Worm (Caenorhabditis elegans) whole organism, L1 larva: ENCODE measurements around the gene T14B4.3.
A peak's percentile ranks its signal among the peaks of the same experiment; 100 is the strongest.

Source experiments
- C04F5.9 ChIP-seq: sonication (generic microtip); optimal IDR thresholded peaks from 2 replicates; lab custom pipeline; 2016; ENCODE audit warnings: missing genetic modification characterization, missing compliant biosample characterization
- C16A3.4 ChIP-seq: fragments of 150-350 bp; optimal IDR thresholded peaks from 2 replicates; lab custom pipeline; 2014; ENCODE audit warnings: missing biosample characterization, missing genetic modification characterization
- F16B12.6 ChIP-seq: fragments of 150-350 bp; optimal IDR thresholded peaks from 2 replicates; lab custom pipeline; 2014; ENCODE audit warnings: missing biosample characterization, missing genetic modification characterization
- Y116A8C.19 ChIP-seq: sonication (generic microtip); optimal IDR thresholded peaks from 2 replicates; lab custom pipeline; 2016; ENCODE audit warnings: missing compliant biosample characterization, missing genetic modification characterization, borderline replicate concordance
- aha-1 ChIP-seq: fragments of 150-350 bp; optimal IDR thresholded peaks from 2 replicates; lab custom pipeline; 2014; ENCODE audit warnings: missing biosample characterization, missing genetic modification characterization
- aly-2 ChIP-seq: fragments of 150-350 bp; optimal IDR thresholded peaks from 2 replicates; lab custom pipeline; 2014; ENCODE audit warnings: missing biosample characterization, missing genetic modification characterization
- ama-1 ChIP-seq: fragments of 150-350 bp; optimal IDR thresholded peaks from 2 replicates; lab custom pipeline; 2014
- blmp-1 ChIP-seq: fragments of 150-350 bp; optimal IDR thresholded peaks from 2 replicates; lab custom pipeline; 2014; ENCODE audit warnings: missing biosample characterization, missing genetic modification characterization
- ceh-8 ChIP-seq: fragments of 200-800 bp; sonication (Bioruptor generic); optimal IDR thresholded peaks from 2 replicates; lab custom pipeline; 2018; ENCODE audit warnings: mild to moderate bottlenecking, missing genetic modification characterization, moderate library complexity, missing compliant biosample characterization
- ceh-82 ChIP-seq, 3 experiments: fragments of 150-350 bp in 1 of 3; sonication (generic microtip) in 2 of 3; optimal IDR thresholded peaks; 2 replicates each; lab custom pipeline; 2014 to 2017; ENCODE audit warnings: missing biosample characterization in 3 of 3, missing genetic modification characterization in 3 of 3
- ceh-88 ChIP-seq: fragments of 200-800 bp; sonication (Bioruptor generic); IDR thresholded peaks from 2 replicates; pipeline ENCODE4 v1.3.6; 2022; ENCODE audit warnings: missing genetic modification characterization, missing compliant biosample characterization
- dpl-1 ChIP-seq, 3 experiments: fragments of 150-350 bp in 2 of 3; sonication (generic microtip) in 1 of 3; optimal IDR thresholded peaks; 2 replicates each; lab custom pipeline; 2014 to 2017; ENCODE audit warnings: missing biosample characterization in 3 of 3, missing genetic modification characterization in 3 of 3, missing genetic modification reagents in 3 of 3
- dsc-1 ChIP-seq: sonication (generic microtip); optimal IDR thresholded peaks from 2 replicates; lab custom pipeline; 2016; ENCODE audit warnings: mild to moderate bottlenecking, missing genetic modification characterization, missing compliant biosample characterization
- efl-1 ChIP-seq, 4 experiments: fragments of 150-350 bp; optimal IDR thresholded peaks in 3 of 4; peaks in 1 of 4; 1 replicate in 1 of 4; 2 replicates in 3 of 4; lab custom pipeline; 2014; ENCODE audit warnings: missing biosample characterization in 2 of 4, missing genetic modification characterization in 2 of 4, missing genetic modification reagents in 2 of 4
- elt-3 ChIP-seq, 6 experiments: fragments of 150-350 bp in 1 of 6; sonication (generic microtip); optimal IDR thresholded peaks; 2 replicates each; lab custom pipeline; 2017 to 2018; ENCODE audit warnings: missing biosample characterization in 6 of 6, missing genetic modification characterization in 6 of 6, inconsistent platforms in 1 of 6
- fkh-4 ChIP-seq: sonication (generic microtip); optimal IDR thresholded peaks from 2 replicates; lab custom pipeline; 2016; ENCODE audit warnings: missing compliant biosample characterization, missing genetic modification characterization, borderline replicate concordance
- fkh-8 ChIP-seq: sonication (generic microtip); optimal IDR thresholded peaks from 2 replicates; lab custom pipeline; 2016; ENCODE audit warnings: mild to moderate bottlenecking, missing genetic modification characterization, missing compliant biosample characterization
- fos-1 ChIP-seq: fragments of 150-350 bp; optimal IDR thresholded peaks from 2 replicates; lab custom pipeline; 2014; ENCODE audit warnings: missing biosample characterization, missing genetic modification characterization
- hlh-4 ChIP-seq: sonication (generic microtip); optimal IDR thresholded peaks from 2 replicates; lab custom pipeline; 2016; ENCODE audit warnings: mild to moderate bottlenecking, missing genetic modification characterization, missing compliant biosample characterization
- isw-1 ChIP-seq: fragments of 200-800 bp; sonication (Bioruptor generic); IDR thresholded peaks from 2 replicates; pipeline ENCODE4 v1.3.6; 2022; ENCODE audit warnings: missing genetic modification characterization, missing compliant biosample characterization
- jun-1 ChIP-seq: fragments of 150-350 bp; optimal IDR thresholded peaks from 2 replicates; lab custom pipeline; 2014; ENCODE audit warnings: missing biosample characterization, missing genetic modification reagents, missing genetic modification characterization
- lin-13 ChIP-seq: fragments of 150-350 bp; optimal IDR thresholded peaks from 2 replicates; lab custom pipeline; 2014; ENCODE audit warnings: missing biosample characterization, missing genetic modification reagents, missing genetic modification characterization
- lin-14 ChIP-seq: fragments of 200-800 bp; sonication (Bioruptor generic); optimal IDR thresholded peaks from 2 replicates; lab custom pipeline; 2018; ENCODE audit warnings: mild to moderate bottlenecking, missing genetic modification characterization, moderate library complexity, missing compliant biosample characterization
- lin-15B ChIP-seq: fragments of 150-350 bp; sonication (generic microtip); optimal IDR thresholded peaks from 3 replicates; lab custom pipeline; 2014; ENCODE audit warnings: missing biosample characterization, missing genetic modification characterization
- lin-35 ChIP-seq, 2 experiments: fragments of 150-350 bp; optimal IDR thresholded peaks; 2 replicates each; lab custom pipeline; 2014; ENCODE audit warnings: missing biosample characterization in 2 of 2, missing genetic modification characterization in 2 of 2, missing genetic modification reagents in 2 of 2
- lin-39 ChIP-seq: fragments of 150-350 bp; optimal IDR thresholded peaks from 2 replicates; lab custom pipeline; 2014; ENCODE audit warnings: missing biosample characterization, missing genetic modification reagents, missing genetic modification characterization
- lir-3 ChIP-seq: sonication (generic microtip); optimal IDR thresholded peaks from 2 replicates; lab custom pipeline; 2016; ENCODE audit warnings: mild to moderate bottlenecking, missing genetic modification characterization, moderate library complexity, missing compliant biosample characterization; ENCODE audit not compliant: poor library complexity
- lsy-2 ChIP-seq, 2 experiments: fragments of 150-350 bp; optimal IDR thresholded peaks; 2 replicates each; lab custom pipeline; 2014; ENCODE audit warnings: missing biosample characterization in 2 of 2, missing genetic modification characterization in 2 of 2
- mdl-1 ChIP-seq, 2 experiments: fragments of 150-350 bp; optimal IDR thresholded peaks; 2 replicates each; lab custom pipeline; 2014 to 2017; ENCODE audit warnings: missing biosample characterization in 2 of 2, missing genetic modification characterization in 2 of 2, inconsistent platforms in 1 of 2
- mep-1 ChIP-seq: fragments of 150-350 bp; optimal IDR thresholded peaks from 2 replicates; lab custom pipeline; 2014; ENCODE audit warnings: missing biosample characterization, missing genetic modification characterization
- nhr-19 ChIP-seq: fragments of 200-800 bp; sonication (Bioruptor generic); conservative IDR thresholded peaks from 2 replicates; pipeline ENCODE4 v1.3.6; 2022; ENCODE audit warnings: missing genetic modification characterization, missing compliant biosample characterization
- nhr-20 ChIP-seq: sonication (generic microtip); optimal IDR thresholded peaks from 2 replicates; lab custom pipeline; 2016; ENCODE audit warnings: mild to moderate bottlenecking, missing genetic modification characterization, missing compliant biosample characterization
- nhr-237 ChIP-seq: fragments of 150-350 bp; optimal IDR thresholded peaks from 2 replicates; lab custom pipeline; 2014; ENCODE audit warnings: missing biosample characterization, missing genetic modification characterization
- nhr-47 ChIP-seq: sonication (generic microtip); optimal IDR thresholded peaks from 2 replicates; lab custom pipeline; 2016; ENCODE audit warnings: mild to moderate bottlenecking, missing genetic modification characterization, moderate library complexity, missing compliant biosample characterization
- nhr-71 ChIP-seq: sonication (generic microtip); optimal IDR thresholded peaks from 2 replicates; lab custom pipeline; 2016; ENCODE audit warnings: mild to moderate bottlenecking, missing genetic modification characterization, moderate library complexity, missing compliant biosample characterization
- nhr-77 ChIP-seq: fragments of 150-350 bp; optimal IDR thresholded peaks from 2 replicates; lab custom pipeline; 2014; ENCODE audit warnings: missing biosample characterization, missing genetic modification characterization
- nhr-85 ChIP-seq: sonication (generic microtip); peaks from one replicate; lab custom pipeline; 2016; ENCODE audit warnings: missing genetic modification characterization, inconsistent platforms, missing compliant biosample characterization
- nhr-90 ChIP-seq: sonication (generic microtip); optimal IDR thresholded peaks from 2 replicates; lab custom pipeline; 2016; ENCODE audit warnings: mild to moderate bottlenecking, missing genetic modification characterization, missing compliant biosample characterization; ENCODE audit not compliant: poor library complexity
- pax-3 ChIP-seq: fragments of 200-800 bp; sonication (Bioruptor generic); optimal IDR thresholded peaks from 2 replicates; lab custom pipeline; 2018; ENCODE audit warnings: mild to moderate bottlenecking, missing genetic modification characterization, moderate library complexity, missing compliant biosample characterization
- pqm-1 ChIP-seq: sonication (generic microtip); optimal IDR thresholded peaks from 3 replicates; lab custom pipeline; 2017; ENCODE audit warnings: missing biosample characterization, missing genetic modification characterization
- rnt-1 ChIP-seq: sonication (generic microtip); optimal IDR thresholded peaks from 2 replicates; lab custom pipeline; 2016; ENCODE audit warnings: mild to moderate bottlenecking, missing genetic modification characterization, moderate library complexity, missing compliant biosample characterization
- skn-1 ChIP-seq: fragments of 150-350 bp; optimal IDR thresholded peaks from 2 replicates; lab custom pipeline; 2014; ENCODE audit warnings: missing biosample characterization, missing genetic modification characterization
- snu-23 ChIP-seq: sonication (generic microtip); optimal IDR thresholded peaks from 2 replicates; lab custom pipeline; 2016; ENCODE audit warnings: missing genetic modification characterization, missing compliant biosample characterization
- sox-4 ChIP-seq: sonication (generic microtip); optimal IDR thresholded peaks from 2 replicates; lab custom pipeline; 2016; ENCODE audit warnings: missing genetic modification characterization, missing compliant biosample characterization
- swsn-7 ChIP-seq: sonication (generic microtip); optimal IDR thresholded peaks from 2 replicates; lab custom pipeline; 2016; ENCODE audit warnings: missing genetic modification characterization, missing compliant biosample characterization
- tbx-2 ChIP-seq: sonication (generic microtip); optimal IDR thresholded peaks from 2 replicates; lab custom pipeline; 2016; ENCODE audit warnings: missing genetic modification characterization, missing compliant biosample characterization
- unc-30 ChIP-seq: sonication (generic microtip); optimal IDR thresholded peaks from 2 replicates; lab custom pipeline; 2017; ENCODE audit warnings: missing biosample characterization, missing genetic modification characterization
- unc-86 ChIP-seq: sonication (generic microtip); optimal IDR thresholded peaks from 2 replicates; lab custom pipeline; 2016; ENCODE audit warnings: missing genetic modification characterization, missing compliant biosample characterization
- vab-15 ChIP-seq: sonication (generic microtip); optimal IDR thresholded peaks from 2 replicates; lab custom pipeline; 2017; ENCODE audit warnings: missing genotype, mild to moderate bottlenecking, missing genetic modification characterization, missing compliant biosample characterization
- xbp-1 ChIP-seq: sonication (generic microtip); optimal IDR thresholded peaks from 2 replicates; lab custom pipeline; 2016; ENCODE audit warnings: missing genetic modification characterization, missing compliant biosample characterization
- zag-1 ChIP-seq: fragments of 150-350 bp; optimal IDR thresholded peaks from 2 replicates; lab custom pipeline; 2014; ENCODE audit warnings: missing biosample characterization, missing genetic modification characterization
- ztf-11 ChIP-seq, 2 experiments: sonication (generic microtip); optimal IDR thresholded peaks; 2 replicates each; lab custom pipeline; 2016 to 2017; ENCODE audit warnings: missing genetic modification characterization in 2 of 2, missing biosample characterization in 1 of 2, missing compliant biosample characterization in 1 of 2
- ztf-4 ChIP-seq: fragments of 150-350 bp; optimal IDR thresholded peaks from 2 replicates; lab custom pipeline; 2014; ENCODE audit warnings: missing biosample characterization, missing genetic modification characterization

T14B4.3 gene

ce11 chrII:6734674-6735073 is at the start of gene T14B4.3:
Gene T14B4.3 (plus strand): TSS chrII:6734937.
- no peak for TF ChIP-seq unc-30 (tag; lab: Kevin White, UChicago)
- peak; percentile 6 for TF ChIP-seq nhr-237 (tag; lab: Kevin White, UChicago)
- TF ChIP-seq jun-1 (tag; lab: Kevin White, UChicago): peak; percentile 26
- peak; percentile 43 for TF ChIP-seq skn-1
- peak; percentile 32 for TF ChIP-seq isw-1 (GFP tag; lab: Robert Waterston, UW)
- TF ChIP-seq nhr-77 (tag; lab: Kevin White, UChicago): peak; percentile 28
- TF ChIP-seq rnt-1 (tag; lab: Kevin White, UChicago): peak; percentile 88
- TF ChIP-seq mep-1 (tag; lab: Kevin White, UChicago): peak; percentile 57
- TF ChIP-seq aly-2 (tag; lab: Kevin White, UChicago): no peak
- TF ChIP-seq F16B12.6 (tag; lab: Kevin White, UChicago): peak; percentile 46
- peak; percentile 68 to 88 for TF ChIP-seq lsy-2 (tag; optimal IDR thresholded peaks at IDR 0.05; lab: Kevin White, UChicago)
- TF ChIP-seq hlh-4 (tag; lab: Kevin White, UChicago): no peak
- TF ChIP-seq efl-1 (optimal IDR thresholded peaks at IDR 0.05; lab: Kevin White, UChicago): peak; percentile 75 to 82
- TF ChIP-seq efl-1 (GFP tag; optimal IDR thresholded peaks at IDR 0.05 in 1 of 2; lab: Kevin White, UChicago): peak; percentile 57 to 96
- no peak for TF ChIP-seq fos-1
- no peak for TF ChIP-seq lin-39 (tag; lab: Kevin White, UChicago)
- TF ChIP-seq ztf-4 (tag; lab: Kevin White, UChicago): no peak
- TF ChIP-seq nhr-71: peak; percentile 73
- TF ChIP-seq dpl-1 (GFP tag; optimal IDR thresholded peaks at IDR 0.05; lab: Kevin White, UChicago): peak; percentile 53 to 72 (median 71)
- TF ChIP-seq xbp-1 (tag; lab: Kevin White, UChicago): peak; percentile 50
- peak; percentile 45 for TF ChIP-seq swsn-7
- TF ChIP-seq vab-15: peak; percentile 20
- TF ChIP-seq fkh-4 (tag; lab: Kevin White, UChicago): no peak
- TF ChIP-seq ceh-8 (GFP tag; lab: Kevin White, UChicago): no peak
- peak; percentile 60 for TF ChIP-seq snu-23 (GFP tag; lab: Kevin White, UChicago)
- TF ChIP-seq Y116A8C.19 (tag; lab: Kevin White, UChicago): no peak
- peak; percentile 59 for TF ChIP-seq nhr-90 (tag; lab: Kevin White, UChicago)
- peak in 1 of 6 experiments; percentile 47 for TF ChIP-seq elt-3 (tag; optimal IDR thresholded peaks at IDR 0.05; lab: Kevin White, UChicago)
- TF ChIP-seq fkh-8 (tag; lab: Kevin White, UChicago): peak; percentile 56
- TF ChIP-seq dsc-1 (tag; lab: Kevin White, UChicago): peak; percentile 15
- TF ChIP-seq lin-14 (GFP tag; lab: Kevin White, UChicago): peak; percentile 75
- TF ChIP-seq ceh-88 (GFP tag; lab: Robert Waterston, UW): 0 out of 2 replicates have a peak, but pooled peaks have one; percentile 45
- peak; percentile 4 for TF ChIP-seq C04F5.9
- peak; percentile 54 for TF ChIP-seq tbx-2 (tag; lab: Kevin White, UChicago)
- peak; percentile 61 for TF ChIP-seq blmp-1
- peak; percentile 57 for TF ChIP-seq nhr-20 (tag; lab: Kevin White, UChicago)
- TF ChIP-seq zag-1 (tag; lab: Kevin White, UChicago): no peak
- TF ChIP-seq lin-13 (GFP tag; lab: Kevin White, UChicago): peak; percentile 59
- peak; percentile 52 for TF ChIP-seq pax-3 (tag; lab: Kevin White, UChicago)
- TF ChIP-seq pqm-1 (tag; lab: Kevin White, UChicago): no peak
- TF ChIP-seq C16A3.4: peak; percentile 83
- peak; percentile 61 for TF ChIP-seq nhr-47 (tag; lab: Kevin White, UChicago)
- peak in 1 of 2 experiments; percentile 67 for TF ChIP-seq ztf-11 (tag; optimal IDR thresholded peaks at IDR 0.05; lab: Kevin White, UChicago)
- no peak for TF ChIP-seq ama-1
- TF ChIP-seq lir-3 (tag; lab: Kevin White, UChicago): peak; percentile 77
- TF ChIP-seq ceh-82 (tag; optimal IDR thresholded peaks at IDR 0.05; lab: Kevin White, UChicago): peak in 2 of 3 experiments; percentile 41 to 64
- TF ChIP-seq unc-86 (tag; lab: Kevin White, UChicago): peak; percentile 14
- no peak for TF ChIP-seq aha-1 (tag; lab: Kevin White, UChicago)
- peak; percentile 31; the same call in 1 of the 2 replicates for TF ChIP-seq nhr-19
- peak in 1 of 2 experiments; percentile 35 for TF ChIP-seq mdl-1 (tag; optimal IDR thresholded peaks at IDR 0.05; lab: Kevin White, UChicago)
- peak; percentile 20 for TF ChIP-seq sox-4 (tag; lab: Kevin White, UChicago)
- peak; percentile 78 for TF ChIP-seq lin-15B (tag; lab: Kevin White, UChicago)
- TF ChIP-seq nhr-85 (tag; lab: Kevin White, UChicago): peak; percentile 43
- TF ChIP-seq lin-35 (GFP tag; optimal IDR thresholded peaks at IDR 0.05; lab: Kevin White, UChicago): peak; percentile 57 to 85
